Fruit fly (Drosophila melanogaster): ENCODE data around the gene CG32720.
A peak's percentile ranks its signal among the peaks of the same experiment; 100 is the strongest.

CG32720 gene

DNA sequence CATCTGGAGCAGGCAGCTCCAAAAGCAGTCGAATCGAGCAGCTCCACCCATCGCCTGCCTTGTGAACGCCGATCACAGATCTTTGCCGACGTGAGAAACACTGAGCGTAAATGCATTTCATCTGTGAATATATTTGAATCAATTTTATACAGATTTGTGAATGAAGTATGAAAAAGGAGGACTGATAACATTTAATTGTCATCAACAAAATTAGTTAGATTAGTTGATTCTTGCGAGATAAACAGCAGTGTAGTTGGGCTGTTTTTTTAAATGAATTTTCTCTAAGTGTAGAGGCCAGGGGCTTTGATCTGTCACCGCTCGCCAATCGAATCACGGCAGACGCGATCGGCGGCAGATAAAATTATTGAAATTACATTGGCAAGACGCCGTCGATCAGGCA, 6.6 kb downstream of the CG32720 start:
- no peak for TF ChIP-seq pan (optimal IDR thresholded peaks at IDR 0.05)
- peak in 1 of 2 experiments; percentile 29 for TF ChIP-seq foxo (GFP tag; optimal IDR thresholded peaks at IDR 0.05)
- TF ChIP-seq N (GFP tag; optimal IDR thresholded peaks at IDR 0.05) = no peak
- no peak for TF ChIP-seq Jra (GFP tag; optimal IDR thresholded peaks at IDR 0.05)
- TF ChIP-seq Dfd (GFP tag; optimal IDR thresholded peaks at IDR 0.05) = no peak
- no peak for TF ChIP-seq Rel (GFP tag; optimal IDR thresholded peaks at IDR 0.05)
- TF ChIP-seq Rel (tag; optimal IDR thresholded peaks at IDR 0.05) = no peak
- no peak for TF ChIP-seq jim (GFP tag; optimal IDR thresholded peaks at IDR 0.05)
- peak; percentile 9 for TF ChIP-seq fru (GFP tag; optimal IDR thresholded peaks at IDR 0.05)
- no peak for TF ChIP-seq dmrt93B (GFP tag; optimal IDR thresholded peaks at IDR 0.05)
- TF ChIP-seq Myc (optimal IDR thresholded peaks at IDR 0.05) = no peak
- TF ChIP-seq rgr (GFP tag; optimal IDR thresholded peaks at IDR 0.05) = no peak
- TF ChIP-seq Sp1 (GFP tag; optimal IDR thresholded peaks at IDR 0.05) = no peak
- no peak for TF ChIP-seq CG32264 (GFP tag; optimal IDR thresholded peaks at IDR 0.05)
- no peak for TF ChIP-seq Hr83 (GFP tag; optimal IDR thresholded peaks at IDR 0.05; ENCODE audit: poor library complexity, severe bottlenecking)
- TF ChIP-seq tai (GFP tag; optimal IDR thresholded peaks at IDR 0.05) = no peak
- TF ChIP-seq CG9705 (GFP tag; optimal IDR thresholded peaks at IDR 0.05) = no peak
- peak; percentile 28 for TF ChIP-seq ey (GFP tag; optimal IDR thresholded peaks at IDR 0.05)
- no peak for TF ChIP-seq GATAd (GFP tag; optimal IDR thresholded peaks at IDR 0.05)
- no peak for TF ChIP-seq lola (GFP tag; optimal IDR thresholded peaks at IDR 0.05)
- TF ChIP-seq dl (GFP tag; optimal IDR thresholded peaks at IDR 0.05; ENCODE audit: insufficient read depth in 1 of 2, partially characterized antibody in 2 of 2) = no peak
- TF ChIP-seq Dif (GFP tag; optimal IDR thresholded peaks at IDR 0.05; ENCODE audit: partially characterized antibody) = no peak
- no peak for TF ChIP-seq Abd-B (GFP tag; optimal IDR thresholded peaks at IDR 0.05)
- TF ChIP-seq br (GFP tag; optimal IDR thresholded peaks at IDR 0.05) = no peak
- peak; percentile 19 for TF ChIP-seq h (GFP tag; optimal IDR thresholded peaks at IDR 0.05)
- TF ChIP-seq HLH106 (tag; optimal IDR thresholded peaks at IDR 0.05) = peak; percentile 34
- no peak for TF ChIP-seq Hr78 (GFP tag; optimal IDR thresholded peaks at IDR 0.05)
- no peak for TF ChIP-seq usp (GFP tag; optimal IDR thresholded peaks at IDR 0.05)
- no peak for TF ChIP-seq psq (GFP tag; optimal IDR thresholded peaks at IDR 0.05)
- TF ChIP-seq woc (GFP tag; optimal IDR thresholded peaks at IDR 0.05) = no peak

DNA sequence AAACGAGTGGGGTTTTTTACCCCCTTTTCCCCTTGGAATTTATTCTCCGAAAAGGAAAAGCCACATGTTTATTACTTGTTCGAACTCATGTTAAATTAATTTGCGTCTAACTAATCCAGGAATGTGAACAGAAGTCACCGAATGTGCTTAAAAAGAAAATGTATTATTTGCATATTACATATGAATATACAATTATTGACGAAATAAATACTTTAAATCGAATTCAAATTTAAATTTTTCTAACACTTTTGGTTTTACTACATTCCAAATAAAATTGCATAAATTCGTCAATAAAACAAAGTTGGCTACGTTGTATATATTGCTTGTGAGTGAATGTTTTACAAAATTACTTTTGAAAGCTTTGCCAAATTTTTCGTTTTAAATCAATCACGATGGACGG, 8.8 kb downstream of the CG32720 start, which contains the start of gene CG43138:
Gene CG43138, plus strand, starts transcription at position 301 of the 400 bp plus-strand sequence.
- TF ChIP-seq N (GFP tag; optimal IDR thresholded peaks at IDR 0.05) (no peak), usp (GFP tag; optimal IDR thresholded peaks at IDR 0.05) (no peak), psq (GFP tag; optimal IDR thresholded peaks at IDR 0.05) (no peak), HLH106 (tag; optimal IDR thresholded peaks at IDR 0.05) (no peak), sage (GFP tag; optimal IDR thresholded peaks at IDR 0.05) (no peak), Dfd (GFP tag; optimal IDR thresholded peaks at IDR 0.05) (no peak), Hnf4 (GFP tag; optimal IDR thresholded peaks at IDR 0.05) (no peak), Mio (GFP tag; optimal IDR thresholded peaks at IDR 0.05) (no peak), sv (GFP tag; optimal IDR thresholded peaks at IDR 0.05) (no peak), CG9705 (GFP tag; optimal IDR thresholded peaks at IDR 0.05) (no peak)

DNA sequence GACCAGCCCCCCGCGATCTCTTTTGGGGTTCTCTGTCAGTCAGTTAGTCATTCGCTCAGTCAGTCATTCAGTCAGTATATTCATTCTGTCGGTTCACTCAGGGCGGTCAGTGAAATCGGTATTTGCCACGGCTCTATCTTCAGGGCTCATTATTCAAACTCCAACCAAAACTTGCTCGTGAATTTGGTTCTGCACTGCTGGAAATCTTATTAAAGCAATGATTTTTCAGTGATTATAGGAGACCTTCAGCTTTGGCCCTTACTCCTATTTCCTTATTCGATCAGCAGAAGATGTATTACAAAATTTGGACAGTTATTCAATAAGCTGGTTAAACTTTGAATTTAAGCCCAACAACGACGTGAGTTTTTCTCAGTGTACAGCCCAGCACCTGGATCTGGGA, 9.8 kb downstream of the CG32720 start:
- TF ChIP-seq CG9705 (GFP tag; optimal IDR thresholded peaks at IDR 0.05) (no peak), GATAd (GFP tag; optimal IDR thresholded peaks at IDR 0.05) (no peak), usp (GFP tag; optimal IDR thresholded peaks at IDR 0.05) (no peak)

dm6 chrX:7526099-7526718, 10.6 kb downstream of the CG32720 start:
- no peak for TF ChIP-seq Vsx2 (GFP tag; optimal IDR thresholded peaks at IDR 0.05; ENCODE audit: partially characterized antibody)
- TF ChIP-seq CrebA (GFP tag; optimal IDR thresholded peaks at IDR 0.05; ENCODE audit: borderline replicate concordance) = peak; percentile 32
- TF ChIP-seq Jra (GFP tag; optimal IDR thresholded peaks at IDR 0.05) = peak; percentile 36
- TF ChIP-seq ey (GFP tag; optimal IDR thresholded peaks at IDR 0.05) = peak; percentile 77
- TF ChIP-seq dmrt93B (GFP tag; optimal IDR thresholded peaks at IDR 0.05) = peak; percentile 56
- peak; percentile 79 for TF ChIP-seq br (GFP tag; optimal IDR thresholded peaks at IDR 0.05)
- peak; percentile 50 for TF ChIP-seq CG32264 (GFP tag; optimal IDR thresholded peaks at IDR 0.05)
- no peak for TF ChIP-seq lola (GFP tag; optimal IDR thresholded peaks at IDR 0.05)
- TF ChIP-seq Mio (GFP tag; optimal IDR thresholded peaks at IDR 0.05) = no peak
- no peak for TF ChIP-seq Dif (GFP tag; optimal IDR thresholded peaks at IDR 0.05; ENCODE audit: partially characterized antibody)
- TF ChIP-seq jim (GFP tag; optimal IDR thresholded peaks at IDR 0.05) = no peak
- TF ChIP-seq psq (GFP tag; optimal IDR thresholded peaks at IDR 0.05) = peak; percentile 68
- no peak for TF ChIP-seq Myc (optimal IDR thresholded peaks at IDR 0.05)
- peak; percentile 67 for TF ChIP-seq HLH106 (tag; optimal IDR thresholded peaks at IDR 0.05)
- TF ChIP-seq Rel (GFP tag; optimal IDR thresholded peaks at IDR 0.05) = no peak
- no peak for TF ChIP-seq Rel (tag; optimal IDR thresholded peaks at IDR 0.05)
- TF ChIP-seq sage (GFP tag; optimal IDR thresholded peaks at IDR 0.05) = peak; percentile 45
- TF ChIP-seq Hnf4 (GFP tag; optimal IDR thresholded peaks at IDR 0.05) = peak; percentile 77
- TF ChIP-seq dsf (GFP tag; optimal IDR thresholded peaks at IDR 0.05; ENCODE audit: borderline replicate concordance) = peak; percentile 17
- peak; percentile 48 for TF ChIP-seq brk (GFP tag; optimal IDR thresholded peaks at IDR 0.05)
- peak; percentile 80 for TF ChIP-seq OdsH (GFP tag; optimal IDR thresholded peaks at IDR 0.05)
- TF ChIP-seq tai (GFP tag; optimal IDR thresholded peaks at IDR 0.05) = peak; percentile 60
- peak; percentile 83 for TF ChIP-seq h (GFP tag; optimal IDR thresholded peaks at IDR 0.05)
- TF ChIP-seq GATAd (GFP tag; optimal IDR thresholded peaks at IDR 0.05) = no peak
- no peak for TF ChIP-seq Hr78 (GFP tag; optimal IDR thresholded peaks at IDR 0.05)
- no peak for TF ChIP-seq usp (GFP tag; optimal IDR thresholded peaks at IDR 0.05)
- no peak for TF ChIP-seq Hr83 (GFP tag; optimal IDR thresholded peaks at IDR 0.05; ENCODE audit: poor library complexity, severe bottlenecking)
- peak; percentile 81 for TF ChIP-seq fru (GFP tag; optimal IDR thresholded peaks at IDR 0.05)
- peak; percentile 68 for TF ChIP-seq Sp1 (GFP tag; optimal IDR thresholded peaks at IDR 0.05)
- peak; percentile 65 for TF ChIP-seq rgr (GFP tag; optimal IDR thresholded peaks at IDR 0.05)
- TF ChIP-seq foxo (GFP tag; optimal IDR thresholded peaks at IDR 0.05) = peak in 1 of 2 experiments; percentile 79
- TF ChIP-seq CG9705 (GFP tag; optimal IDR thresholded peaks at IDR 0.05) = peak; percentile 22
- no peak for TF ChIP-seq sv (GFP tag; optimal IDR thresholded peaks at IDR 0.05)

All from whole organism, wandering third instar larva.